Worm (Caenorhabditis elegans) whole organism, L4 larva: ENCODE measurements around the gene F08H9.3.

Experiments
- F10B5.3 ChIP-seq: sonication (generic microtip); optimal IDR thresholded peaks from 2 replicates; lab custom pipeline; 2016; ENCODE audit warnings: mild to moderate bottlenecking, missing genetic modification characterization, missing compliant biosample characterization
- Y105C5A.15 ChIP-seq: fragments of 200-800 bp; sonication (Bioruptor generic); IDR thresholded peaks from 2 replicates; pipeline ENCODE4 v1.3.6; 2022; ENCODE audit warnings: missing genetic modification characterization, missing compliant biosample characterization
- Y5F2A.4 ChIP-seq: fragments of 200-800 bp; sonication (Bioruptor generic); optimal IDR thresholded peaks from 2 replicates; lab custom pipeline; 2018; ENCODE audit warnings: mild to moderate bottlenecking, missing genetic modification characterization, missing compliant biosample characterization
- ama-1 ChIP-seq: fragments of 150-350 bp; optimal IDR thresholded peaks from 2 replicates; lab custom pipeline; 2014; ENCODE audit warnings: inconsistent platforms, mixed read lengths
- arid-1 ChIP-seq: fragments of 200-800 bp; sonication (Bioruptor generic); conservative IDR thresholded peaks from 2 replicates; pipeline ENCODE4 v1.3.6; 2022; ENCODE audit warnings: missing genetic modification reagents, missing genetic modification characterization, missing compliant biosample characterization
- daf-16 ChIP-seq, 3 experiments: sonication (generic microtip); optimal IDR thresholded peaks; 2 replicates each; lab custom pipeline; 2016 to 2017; ENCODE audit warnings: missing genetic modification characterization in 3 of 3, missing genetic modification reagents in 3 of 3, mild to moderate bottlenecking in 2 of 3, missing compliant biosample characterization in 2 of 3, missing biosample characterization in 1 of 3, moderate library complexity in 1 of 3
- daf-8 ChIP-seq: fragments of 200-800 bp; sonication (Bioruptor generic); IDR thresholded peaks from 2 replicates; pipeline ENCODE4 v1.3.6; 2022; ENCODE audit warnings: missing genetic modification characterization, missing compliant biosample characterization
- dmd-6 ChIP-seq: fragments of 200-800 bp; sonication (Bioruptor generic); IDR thresholded peaks from 2 replicates; pipeline ENCODE4 v1.3.6; 2022; ENCODE audit warnings: missing genetic modification reagents, missing genetic modification characterization, missing compliant biosample characterization
- dve-1 ChIP-seq: sonication (generic microtip); optimal IDR thresholded peaks from 2 replicates; lab custom pipeline; 2017; ENCODE audit warnings: antibody characterized with exemption, mild to moderate bottlenecking, missing genetic modification characterization, missing compliant biosample characterization; ENCODE audit not compliant: insufficient read depth
- hlh-11 ChIP-seq: fragments of 200-800 bp; sonication (Bioruptor generic); optimal IDR thresholded peaks from 2 replicates; lab custom pipeline; 2018; ENCODE audit warnings: mild to moderate bottlenecking, missing genetic modification characterization, missing compliant biosample characterization
- hlh-30 ChIP-seq: sonication (generic microtip); optimal IDR thresholded peaks from 2 replicates; lab custom pipeline; 2017; ENCODE audit warnings: antibody characterized with exemption, mild to moderate bottlenecking, missing genetic modification characterization, missing compliant biosample characterization; ENCODE audit not compliant: insufficient read depth
- lim-7 ChIP-seq: fragments of 200-800 bp; sonication (Bioruptor generic); IDR thresholded peaks from 2 replicates; pipeline ENCODE4 v1.3.6; 2022; ENCODE audit warnings: missing genetic modification characterization, missing compliant biosample characterization
- lin-1 ChIP-seq: fragments of 200-800 bp; sonication (Bioruptor generic); IDR thresholded peaks from 2 replicates; pipeline ENCODE4 v1.3.6; 2022; ENCODE audit warnings: missing genetic modification reagents, missing genetic modification characterization, missing compliant biosample characterization
- lin-13 ChIP-seq: fragments of 150-350 bp; optimal IDR thresholded peaks from 2 replicates; lab custom pipeline; 2014; ENCODE audit warnings: missing biosample characterization, missing genetic modification reagents, missing genetic modification characterization
- lin-38 ChIP-seq: fragments of 200-800 bp; sonication (Bioruptor generic); IDR thresholded peaks from 2 replicates; pipeline ENCODE4 v1.3.6; 2022; ENCODE audit warnings: missing genetic modification reagents, missing genetic modification characterization, missing compliant biosample characterization
- lir-3 ChIP-seq: sonication (generic microtip); optimal IDR thresholded peaks from 2 replicates; lab custom pipeline; 2016; ENCODE audit warnings: mild to moderate bottlenecking, missing genetic modification characterization, missing compliant biosample characterization
- mes-2 ChIP-seq: sonication (generic microtip); optimal IDR thresholded peaks from 2 replicates; lab custom pipeline; 2016; ENCODE audit warnings: missing genotype, mild to moderate bottlenecking, missing genetic modification characterization, missing compliant biosample characterization; ENCODE audit not compliant: poor library complexity, severe bottlenecking
- nhr-102 ChIP-seq: sonication (generic microtip); optimal IDR thresholded peaks from 2 replicates; lab custom pipeline; 2016; ENCODE audit warnings: mild to moderate bottlenecking, missing genetic modification characterization, moderate library complexity, missing compliant biosample characterization
- nhr-11 ChIP-seq: fragments of 150-350 bp; optimal IDR thresholded peaks from 2 replicates; lab custom pipeline; 2014; ENCODE audit warnings: missing biosample characterization, missing genetic modification characterization
- nhr-237 ChIP-seq: sonication (generic microtip); optimal IDR thresholded peaks from 2 replicates; lab custom pipeline; 2017; ENCODE audit warnings: missing biosample characterization, missing genetic modification characterization
- nhr-25 ChIP-seq: sonication (generic microtip); optimal IDR thresholded peaks from 2 replicates; lab custom pipeline; 2017; ENCODE audit warnings: missing genetic modification characterization, mild to moderate bottlenecking, missing compliant biosample characterization, antibody characterized with exemption, moderate library complexity, borderline replicate concordance; ENCODE audit not compliant: insufficient read depth
- nhr-28 ChIP-seq: fragments of 150-350 bp; optimal IDR thresholded peaks from 2 replicates; lab custom pipeline; 2014; ENCODE audit warnings: missing biosample characterization, missing genetic modification characterization
- nhr-42 ChIP-seq: fragments of 200-800 bp; sonication (Bioruptor generic); IDR thresholded peaks from 2 replicates; pipeline ENCODE4 v1.3.6; 2022; ENCODE audit warnings: missing genetic modification characterization, missing compliant biosample characterization
- nhr-48 ChIP-seq: sonication (generic microtip); optimal IDR thresholded peaks from 2 replicates; lab custom pipeline; 2016; ENCODE audit warnings: mild to moderate bottlenecking, missing genetic modification characterization, missing compliant biosample characterization
- nhr-6 ChIP-seq: fragments of 150-350 bp; optimal IDR thresholded peaks from 2 replicates; lab custom pipeline; 2014; ENCODE audit warnings: missing biosample characterization, missing genetic modification characterization
- php-3 ChIP-seq: fragments of 200-800 bp; sonication (Bioruptor generic); IDR thresholded peaks from 2 replicates; pipeline ENCODE4 v1.3.6; 2022; ENCODE audit warnings: missing genetic modification reagents, missing genetic modification characterization, missing compliant biosample characterization
- pqm-1 ChIP-seq: sonication (generic microtip); optimal IDR thresholded peaks from 2 replicates; lab custom pipeline; 2017; ENCODE audit warnings: missing biosample characterization, missing genetic modification characterization
- rbr-2 ChIP-seq: sonication (generic microtip); optimal IDR thresholded peaks from 2 replicates; lab custom pipeline; 2016; ENCODE audit warnings: missing genotype, missing genetic modification characterization, missing compliant biosample characterization
- skn-1 ChIP-seq: fragments of 150-350 bp; optimal IDR thresholded peaks from 2 replicates; lab custom pipeline; 2014; ENCODE audit warnings: missing biosample characterization, missing genetic modification characterization
- spr-1 ChIP-seq: sonication (generic microtip); optimal IDR thresholded peaks from 2 replicates; lab custom pipeline; 2016; ENCODE audit warnings: mild to moderate bottlenecking, missing genetic modification characterization, missing compliant biosample characterization
- tag-97 ChIP-seq: fragments of 200-800 bp; sonication (Bioruptor generic); IDR thresholded peaks from 2 replicates; pipeline ENCODE4 v1.3.6; 2022; ENCODE audit warnings: missing genetic modification characterization, missing compliant biosample characterization
- tra-1 ChIP-seq: fragments of 200-800 bp; sonication (Bioruptor generic); IDR thresholded peaks from 2 replicates; pipeline ENCODE4 v1.3.6; 2022; ENCODE audit warnings: missing genetic modification reagents, missing genetic modification characterization, missing compliant biosample characterization
- zag-1 ChIP-seq: fragments of 150-350 bp; optimal IDR thresholded peaks from 2 replicates; lab custom pipeline; 2014; ENCODE audit warnings: missing biosample characterization, missing genetic modification characterization

Gene F08H9.3

ce11 chrV:14414964-14415564 lies 48.1 kb downstream of the F08H9.3 start, which contains the start of the genes nxf-1 and C15H11.11 (continued):
- TF ChIP-seq nhr-25 (tag; lab: Kevin White, UChicago): no peak
- TF ChIP-seq nhr-6: peak; percentile 73
- no peak for TF ChIP-seq daf-8 (GFP tag; lab: Robert Waterston, UW)
- peak; percentile 72 for TF ChIP-seq nhr-102 (tag; lab: Kevin White, UChicago)
- peak; percentile 33 for TF ChIP-seq pqm-1 (tag; lab: Kevin White, UChicago)
- peak; percentile 40 for TF ChIP-seq nhr-48 (tag; lab: Kevin White, UChicago)
- TF ChIP-seq lin-13 (GFP tag; lab: Kevin White, UChicago): no peak
- TF ChIP-seq lin-1 (GFP tag; lab: Robert Waterston, UW): peak; percentile 62; the same call in 1 of the 2 replicates
- TF ChIP-seq tra-1 (GFP tag; lab: Robert Waterston, UW): 0 out of 2 replicates have a peak, but pooled peaks have one; percentile 43
- TF ChIP-seq lin-38 (GFP tag; lab: Robert Waterston, UW): peak; percentile 72
- no peak for TF ChIP-seq Y5F2A.4 (GFP tag; lab: Kevin White, UChicago)
- TF ChIP-seq nhr-11 (tag; lab: Kevin White, UChicago): no peak
- peak; percentile 49 for TF ChIP-seq ama-1 (lab: Kevin White, UChicago)
- peak; percentile 84 for TF ChIP-seq hlh-11 (tag; lab: Kevin White, UChicago)
- TF ChIP-seq hlh-30 (tag; lab: Kevin White, UChicago): peak; percentile 99

DNA sequence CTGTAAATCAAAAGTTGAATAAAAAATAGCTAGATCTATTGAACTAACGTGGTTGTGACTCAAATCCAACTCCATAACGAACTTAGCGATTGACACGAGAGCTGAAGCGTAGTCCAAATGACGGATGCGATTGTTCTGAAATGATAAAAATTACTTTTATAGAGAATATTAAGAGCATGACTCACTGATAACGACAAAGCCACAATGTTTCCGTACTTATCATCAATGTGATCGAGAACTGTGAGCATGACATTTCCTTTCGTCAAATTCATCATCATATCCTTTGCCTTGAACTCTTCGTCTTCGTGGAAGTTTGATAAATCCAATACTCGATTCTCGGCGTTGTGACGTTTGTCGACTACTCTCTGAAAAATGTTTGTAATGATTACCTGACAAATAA lies 49.1 kb downstream of the F08H9.3 start:
- TF ChIP-seq dve-1 (peak; percentile 61), nhr-6 (peak; percentile 81), daf-16 (GFP tag; optimal IDR thresholded peaks at IDR 0.05; lab: Kevin White, UChicago) (no peak), daf-16 (tag; optimal IDR thresholded peaks at IDR 0.05; lab: Kevin White, UChicago) (no peak), nhr-42 (no peak), lir-3 (no peak), F10B5.3 (no peak), arid-1 (no peak), pqm-1 (tag; lab: Kevin White, UChicago) (peak; percentile 81), zag-1 (tag; lab: Kevin White, UChicago) (no peak), hlh-30 (tag; lab: Kevin White, UChicago) (peak; percentile 14), lin-13 (GFP tag; lab: Kevin White, UChicago) (no peak), lin-1 (GFP tag; lab: Robert Waterston, UW) (no peak), nhr-28 (tag; lab: Kevin White, UChicago) (peak; percentile 55), nhr-237 (tag; lab: Kevin White, UChicago) (no peak), nhr-102 (tag; lab: Kevin White, UChicago) (no peak), Y105C5A.15 (GFP tag; lab: Robert Waterston, UW) (no peak), php-3 (GFP tag; lab: Robert Waterston, UW) (no peak), dmd-6 (GFP tag; lab: Robert Waterston, UW) (peak; percentile 66), rbr-2 (tag; lab: Kevin White, UChicago) (no peak), hlh-11 (tag; lab: Kevin White, UChicago) (peak; percentile 8), skn-1 (tag; lab: Kevin White, UChicago) (no peak)
- TF ChIP-seq, all 104 proteins: peak for 7

DNA sequence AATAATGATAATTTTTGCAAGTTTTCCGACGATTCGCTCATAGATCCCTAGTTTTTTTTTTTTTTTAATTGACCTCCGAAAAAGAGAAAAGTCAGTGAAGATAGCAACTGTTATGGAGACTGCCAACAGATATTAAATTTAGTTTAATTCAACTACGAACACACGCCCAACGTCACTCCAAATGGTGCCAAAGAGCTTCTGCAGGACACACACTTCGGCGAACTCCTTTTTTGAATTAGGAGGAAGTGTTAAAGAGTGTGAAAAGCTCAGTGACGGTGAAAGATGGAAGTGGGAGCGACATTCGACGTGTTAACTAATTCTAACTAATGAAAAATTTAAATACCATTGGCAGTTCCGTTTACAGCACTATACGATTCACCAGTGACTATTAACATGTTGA lies 51.1 kb downstream of the F08H9.3 start:
- peak; percentile 45 for TF ChIP-seq ama-1 (lab: Kevin White, UChicago)
- no peak for TF ChIP-seq spr-1 (tag; lab: Kevin White, UChicago)
- TF ChIP-seq tag-97 (GFP tag; lab: Robert Waterston, UW): no peak
- 0 out of 2 replicates have a peak, but pooled peaks have one; percentile 40 for TF ChIP-seq arid-1
- 0 out of 2 replicates have a peak, but pooled peaks have one; percentile 45 for TF ChIP-seq lim-7 (GFP tag; lab: Robert Waterston, UW)
- peak; percentile 35 for TF ChIP-seq mes-2 (tag; lab: Kevin White, UChicago)
- peak; percentile 35; the same call in 1 of the 2 replicates for TF ChIP-seq lin-38 (GFP tag; lab: Robert Waterston, UW)
